Fruit fly (Drosophila melanogaster): Measurements from ENCODE around the gene CG11841.

CG11841 gene

DNA sequence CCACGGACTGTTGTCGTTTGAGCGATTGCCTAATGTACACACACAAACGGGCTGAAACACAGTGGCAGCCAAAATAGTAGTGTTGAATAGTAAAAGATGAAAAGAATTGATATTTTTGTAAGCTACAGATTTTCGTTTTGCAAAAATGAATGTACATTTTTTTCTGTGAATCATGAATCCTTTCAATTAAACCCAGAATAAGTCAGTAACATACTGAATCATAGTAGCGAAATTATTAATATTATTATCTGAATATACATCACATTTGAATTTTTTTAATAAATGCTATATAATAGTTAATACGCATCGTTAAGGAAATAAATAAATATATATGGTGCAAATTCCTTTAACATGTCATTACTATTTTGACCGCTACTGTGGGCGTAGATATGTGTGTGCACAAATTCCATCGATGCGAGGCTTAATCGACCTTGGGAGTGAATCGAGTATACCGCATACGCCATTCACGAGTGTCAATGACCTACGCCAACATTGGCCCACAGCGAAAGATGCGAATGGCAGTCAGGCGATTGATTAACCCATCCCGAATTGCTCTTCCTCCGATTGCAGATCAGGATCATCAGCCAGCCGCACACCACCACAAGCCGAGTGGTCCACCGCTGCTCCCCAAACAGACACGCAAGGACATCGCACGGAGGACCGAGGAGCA lies 10.2 kb upstream of the CG11841 start:
- TF ChIP-seq N (GFP tag; optimal IDR thresholded peaks at IDR 0.05), result no peak
- no peak for TF ChIP-seq rgr (GFP tag; optimal IDR thresholded peaks at IDR 0.05)
- TF ChIP-seq Jra (GFP tag; optimal IDR thresholded peaks at IDR 0.05), result no peak
- no peak for TF ChIP-seq dmrt93B (GFP tag; optimal IDR thresholded peaks at IDR 0.05)
- TF ChIP-seq Dfd (GFP tag; optimal IDR thresholded peaks at IDR 0.05), result no peak
- no peak for TF ChIP-seq Hr78 (GFP tag; optimal IDR thresholded peaks at IDR 0.05)
- TF ChIP-seq sv (GFP tag; optimal IDR thresholded peaks at IDR 0.05), result peak; percentile 41
- peak; percentile 34 for TF ChIP-seq psq (GFP tag; optimal IDR thresholded peaks at IDR 0.05)
- no peak for TF ChIP-seq dl (GFP tag; optimal IDR thresholded peaks at IDR 0.05; ENCODE audit: insufficient read depth in 1 of 2, partially characterized antibody in 2 of 2)
- no peak for TF ChIP-seq tai (GFP tag; optimal IDR thresholded peaks at IDR 0.05)
- TF ChIP-seq brk (GFP tag; optimal IDR thresholded peaks at IDR 0.05), result no peak
- TF ChIP-seq OdsH (GFP tag; optimal IDR thresholded peaks at IDR 0.05), result peak; percentile 13

DNA sequence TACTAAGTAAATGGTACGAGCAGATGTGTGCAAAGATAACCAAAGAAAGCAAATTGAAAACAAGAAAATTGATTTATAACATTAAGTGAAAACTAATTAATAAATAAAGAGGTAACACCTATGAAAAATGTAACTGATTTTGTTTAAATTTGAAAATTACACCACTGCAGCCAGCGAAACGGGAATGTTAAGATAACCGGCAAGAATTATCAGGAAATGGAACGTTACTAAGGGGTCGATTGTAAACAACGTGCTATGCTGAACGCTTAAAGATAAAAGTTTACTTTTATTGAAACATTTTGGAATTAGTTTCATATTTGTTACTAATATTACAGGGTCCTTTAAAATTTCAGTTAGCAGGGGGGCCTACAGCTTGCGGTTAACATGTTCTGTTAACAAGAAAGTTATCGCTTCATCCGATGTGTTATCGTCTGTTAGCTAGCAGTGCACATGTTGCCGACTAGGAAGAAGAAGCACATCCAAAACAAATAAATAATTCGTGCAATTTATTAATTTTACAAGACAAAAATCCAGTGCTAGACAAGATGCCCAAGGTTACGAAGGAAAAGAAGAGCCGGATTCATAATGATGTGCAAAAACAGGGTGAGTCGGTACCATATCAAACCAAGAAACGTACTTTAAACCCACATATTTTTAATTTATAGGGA lies 1.7 kb upstream of the CG11841 start, which contains the start of gene CG11837:
Gene CG11837, plus strand, starts transcription at position 439 of the 668 bp plus-strand sequence.
- TF ChIP-seq sage (GFP tag; optimal IDR thresholded peaks at IDR 0.05) (peak; percentile 36), Abd-B (GFP tag; optimal IDR thresholded peaks at IDR 0.05) (no peak), lola (GFP tag; optimal IDR thresholded peaks at IDR 0.05) (no peak), Dfd (GFP tag; optimal IDR thresholded peaks at IDR 0.05) (no peak)

DNA sequence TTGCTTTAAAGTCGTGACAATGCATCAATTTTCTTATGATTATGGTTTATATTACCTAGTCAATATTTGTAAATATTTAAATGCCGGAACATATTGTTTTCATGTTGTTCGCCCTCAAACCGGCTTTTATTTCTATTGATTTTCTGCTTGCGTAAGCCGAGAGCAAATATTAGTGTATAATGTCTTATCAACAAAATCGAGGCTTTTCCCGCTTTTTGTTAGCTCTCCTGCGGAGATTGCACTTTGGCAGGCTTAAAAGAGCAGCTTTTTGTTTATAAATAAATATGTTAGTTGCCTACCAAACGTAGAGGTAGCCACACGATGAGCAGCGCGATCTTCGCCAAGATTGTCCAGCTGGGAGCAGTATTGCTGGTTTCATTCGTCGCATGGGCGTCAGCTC lies 1.5 kb downstream of the CG11841 start, which contains the start of gene CG11842:
Gene CG11842, plus strand, starts transcription at position 301 of the 400 bp plus-strand sequence.
- TF ChIP-seq Sp1 (GFP tag; optimal IDR thresholded peaks at IDR 0.05), result no peak
- no peak for TF ChIP-seq CG9705 (GFP tag; optimal IDR thresholded peaks at IDR 0.05)
- no peak for TF ChIP-seq Dfd (GFP tag; optimal IDR thresholded peaks at IDR 0.05)
- TF ChIP-seq fru (GFP tag; optimal IDR thresholded peaks at IDR 0.05), result no peak
- no peak for TF ChIP-seq Hnf4 (GFP tag; optimal IDR thresholded peaks at IDR 0.05)
- no peak for TF ChIP-seq Hr83 (GFP tag; optimal IDR thresholded peaks at IDR 0.05; ENCODE audit: poor library complexity, severe bottlenecking)
- no peak for TF ChIP-seq Hr78 (GFP tag; optimal IDR thresholded peaks at IDR 0.05)
- TF ChIP-seq h (GFP tag; optimal IDR thresholded peaks at IDR 0.05), result no peak
- TF ChIP-seq Myc (optimal IDR thresholded peaks at IDR 0.05), result no peak
- no peak for TF ChIP-seq rgr (GFP tag; optimal IDR thresholded peaks at IDR 0.05)
- TF ChIP-seq dl (GFP tag; optimal IDR thresholded peaks at IDR 0.05; ENCODE audit: insufficient read depth in 1 of 2, partially characterized antibody in 2 of 2), result no peak
- TF ChIP-seq tai (GFP tag; optimal IDR thresholded peaks at IDR 0.05), result no peak
- no peak for TF ChIP-seq Dif (GFP tag; optimal IDR thresholded peaks at IDR 0.05; ENCODE audit: partially characterized antibody)
- TF ChIP-seq woc (GFP tag; optimal IDR thresholded peaks at IDR 0.05), result no peak
- no peak for TF ChIP-seq sage (GFP tag; optimal IDR thresholded peaks at IDR 0.05)
- TF ChIP-seq ey (GFP tag; optimal IDR thresholded peaks at IDR 0.05), result no peak
- TF ChIP-seq Rel (GFP tag; optimal IDR thresholded peaks at IDR 0.05), result no peak
- no peak for TF ChIP-seq Rel (tag; optimal IDR thresholded peaks at IDR 0.05)
- TF ChIP-seq Vsx2 (GFP tag; optimal IDR thresholded peaks at IDR 0.05; ENCODE audit: partially characterized antibody), result no peak
- TF ChIP-seq OdsH (GFP tag; optimal IDR thresholded peaks at IDR 0.05), result no peak
- no peak for TF ChIP-seq N (GFP tag; optimal IDR thresholded peaks at IDR 0.05)

DNA sequence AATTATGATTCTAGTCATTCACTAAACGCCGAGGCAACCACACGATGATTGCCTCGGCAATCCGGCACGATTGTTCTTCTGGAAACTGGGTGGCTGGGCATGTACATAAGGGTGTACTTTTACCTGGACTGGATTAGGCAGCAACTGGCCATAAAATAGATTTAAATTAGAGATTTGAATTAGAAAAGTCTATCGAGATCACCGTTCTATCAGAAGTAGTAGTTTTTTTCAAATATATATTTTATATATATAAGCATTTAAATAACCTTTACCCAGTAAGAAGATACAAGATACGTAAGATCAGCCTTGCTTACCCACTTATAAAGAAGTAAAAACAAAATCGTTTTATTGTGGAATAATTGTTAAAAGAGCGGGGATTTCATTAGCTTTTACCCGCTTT lies 3.2 kb downstream of the CG11841 start, which contains the start of gene CG11843:
Gene CG11843, plus strand, starts transcription at position 301 of the 400 bp plus-strand sequence.
- TF ChIP-seq dmrt93B (GFP tag; optimal IDR thresholded peaks at IDR 0.05) (no peak), Hnf4 (GFP tag; optimal IDR thresholded peaks at IDR 0.05) (no peak), dsf (GFP tag; optimal IDR thresholded peaks at IDR 0.05; ENCODE audit: borderline replicate concordance) (no peak)

DNA sequence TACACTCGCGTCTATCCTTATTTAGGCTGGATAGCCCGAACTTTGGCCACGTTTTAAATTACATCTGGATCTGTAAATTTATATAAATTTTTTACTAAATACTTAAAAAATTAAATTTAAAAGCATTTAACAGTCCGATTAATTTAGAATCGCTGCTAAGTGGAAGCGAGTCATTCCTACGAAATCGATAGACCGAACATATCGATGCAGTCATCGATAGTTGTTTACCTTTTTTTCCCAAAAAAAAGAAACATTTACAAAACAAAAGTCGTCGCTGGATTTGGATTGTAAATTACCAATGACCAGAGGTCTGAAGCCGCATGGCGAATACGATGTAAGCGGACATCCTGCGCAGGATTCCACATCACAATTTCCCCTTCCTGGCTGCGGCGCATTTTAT lies 4.9 kb downstream of the CG11841 start, which contains the start of gene Sirt7:
Gene Sirt7, plus strand, starts transcription at position 218 of the 400 bp plus-strand sequence.
- no peak for TF ChIP-seq CrebA (GFP tag; optimal IDR thresholded peaks at IDR 0.05; ENCODE audit: borderline replicate concordance)
- no peak for TF ChIP-seq br (GFP tag; optimal IDR thresholded peaks at IDR 0.05)
- no peak for TF ChIP-seq Dif (GFP tag; optimal IDR thresholded peaks at IDR 0.05; ENCODE audit: partially characterized antibody)
- no peak for TF ChIP-seq sv (GFP tag; optimal IDR thresholded peaks at IDR 0.05)
- no peak for TF ChIP-seq psq (GFP tag; optimal IDR thresholded peaks at IDR 0.05)
- no peak for TF ChIP-seq rgr (GFP tag; optimal IDR thresholded peaks at IDR 0.05)
- no peak for TF ChIP-seq woc (GFP tag; optimal IDR thresholded peaks at IDR 0.05)
- no peak for TF ChIP-seq dmrt93B (GFP tag; optimal IDR thresholded peaks at IDR 0.05)
- no peak for TF ChIP-seq brk (GFP tag; optimal IDR thresholded peaks at IDR 0.05)
- TF ChIP-seq pan (optimal IDR thresholded peaks at IDR 0.05), result no peak
- TF ChIP-seq Hr78 (GFP tag; optimal IDR thresholded peaks at IDR 0.05), result no peak
- peak; percentile 72 for TF ChIP-seq Vsx2 (GFP tag; optimal IDR thresholded peaks at IDR 0.05; ENCODE audit: partially characterized antibody)
- no peak for TF ChIP-seq Hr83 (GFP tag; optimal IDR thresholded peaks at IDR 0.05; ENCODE audit: poor library complexity, severe bottlenecking)
- TF ChIP-seq foxo (GFP tag; optimal IDR thresholded peaks at IDR 0.05), result no peak
- no peak for TF ChIP-seq tai (GFP tag; optimal IDR thresholded peaks at IDR 0.05)
- peak; percentile 63 for TF ChIP-seq Sp1 (GFP tag; optimal IDR thresholded peaks at IDR 0.05)
- no peak for TF ChIP-seq Hnf4 (GFP tag; optimal IDR thresholded peaks at IDR 0.05)
- no peak for TF ChIP-seq CG9705 (GFP tag; optimal IDR thresholded peaks at IDR 0.05)
- TF ChIP-seq GATAd (GFP tag; optimal IDR thresholded peaks at IDR 0.05), result no peak
- no peak for TF ChIP-seq ey (GFP tag; optimal IDR thresholded peaks at IDR 0.05)
- TF ChIP-seq HLH106 (tag; optimal IDR thresholded peaks at IDR 0.05), result peak; percentile 18
